Fruit fly (Drosophila melanogaster): ENCODE results near the gene wts.
A peak's percentile ranks its signal among the peaks of the same experiment; 100 is the strongest.

wts gene

DNA sequence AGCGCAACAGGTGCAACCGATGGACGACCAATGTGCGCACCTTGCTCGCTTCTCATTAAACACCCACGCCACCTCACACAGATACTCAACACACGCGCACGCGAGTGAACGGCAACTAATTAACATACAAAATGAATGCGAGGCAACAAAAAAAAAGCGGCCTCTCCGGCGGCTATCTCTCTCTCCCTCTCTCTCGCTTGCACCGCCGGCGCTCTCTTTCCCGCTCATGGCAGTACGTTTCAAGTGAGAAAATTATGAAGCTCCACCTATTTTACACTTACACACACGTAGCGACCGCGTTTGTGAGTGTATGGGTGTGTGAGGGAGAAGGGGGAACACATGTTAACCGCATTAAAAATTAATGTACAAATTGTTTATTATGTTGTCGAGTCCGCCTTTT lies 42.3 kb downstream of the wts start (continued):
- no peak for TF ChIP-seq tio (GFP tag; optimal IDR thresholded peaks at IDR 0.05)
- no peak for TF ChIP-seq gcm2 (GFP tag; optimal IDR thresholded peaks at IDR 0.05)
- no peak for TF ChIP-seq luna (GFP tag; optimal IDR thresholded peaks at IDR 0.05)
- no peak for TF ChIP-seq Ets97D (GFP tag; optimal IDR thresholded peaks at IDR 0.05)
- no peak for TF ChIP-seq Ets65A (GFP tag)
- no peak for TF ChIP-seq Oaz (GFP tag; IDR thresholded peaks at IDR 0.05)
- no peak for TF ChIP-seq esg (GFP tag; conservative IDR thresholded peaks at IDR 0.05)
- no peak for TF ChIP-seq pb (GFP tag; optimal IDR thresholded peaks at IDR 0.05)
- TF ChIP-seq CG5245 (GFP tag; optimal IDR thresholded peaks at IDR 0.05): no peak
- TF ChIP-seq Ravus (GFP tag; IDR thresholded peaks at IDR 0.05): no peak
- TF ChIP-seq nmo (GFP tag; optimal IDR thresholded peaks at IDR 0.05): peak; percentile 42
- no peak for TF ChIP-seq nom (GFP tag; optimal IDR thresholded peaks at IDR 0.05)
- peak; percentile 46 for TF ChIP-seq CTCF (GFP tag; optimal IDR thresholded peaks at IDR 0.05)
- TF ChIP-seq Jarid2 (GFP tag; optimal IDR thresholded peaks at IDR 0.05): peak; percentile 47
- no peak for TF ChIP-seq CG16815 (GFP tag; optimal IDR thresholded peaks at IDR 0.05)
- no peak for TF ChIP-seq bowl (GFP tag; IDR thresholded peaks at IDR 0.05)
- TF ChIP-seq unpg (GFP tag; optimal IDR thresholded peaks at IDR 0.05): no peak
- no peak for TF ChIP-seq ind (GFP tag; optimal IDR thresholded peaks at IDR 0.05)
- TF ChIP-seq CG8089 (GFP tag; optimal IDR thresholded peaks at IDR 0.05): no peak
- TF ChIP-seq h (optimal IDR thresholded peaks at IDR 0.05): no peak
- TF ChIP-seq CG4404 (GFP tag; IDR thresholded peaks at IDR 0.05): no peak
- TF ChIP-seq CG12299 (tag; optimal IDR thresholded peaks at IDR 0.05): no peak
- no peak for TF ChIP-seq Hmr (GFP tag; optimal IDR thresholded peaks at IDR 0.05)
- TF ChIP-seq CG10267 (tag; optimal IDR thresholded peaks at IDR 0.05): no peak
- TF ChIP-seq cwo (GFP tag; optimal IDR thresholded peaks at IDR 0.05): no peak
- TF ChIP-seq Xrp1 (GFP tag; IDR thresholded peaks at IDR 0.05): no peak
- TF ChIP-seq Dip2 (GFP tag; IDR thresholded peaks at IDR 0.05): no peak
- no peak for TF ChIP-seq crc (GFP tag; optimal IDR thresholded peaks at IDR 0.05)
- TF ChIP-seq Bgb (GFP tag; IDR thresholded peaks at IDR 0.05; ENCODE audit: partially characterized antibody): no peak; the same call in 1 of the 2 replicates
- TF ChIP-seq CoRest (tag; optimal IDR thresholded peaks at IDR 0.05): peak; percentile 56
- no peak for TF ChIP-seq p53 (GFP tag; optimal IDR thresholded peaks at IDR 0.05)
- no peak for TF ChIP-seq unc-4 (GFP tag; IDR thresholded peaks at IDR 0.05; ENCODE audit: partially characterized antibody)
- TF ChIP-seq CG9215 (GFP tag; IDR thresholded peaks at IDR 0.05): no peak
- no peak for TF ChIP-seq CG11247 (GFP tag; IDR thresholded peaks at IDR 0.05)
- no peak for TF ChIP-seq jigr1 (GFP tag; IDR thresholded peaks at IDR 0.05)
- peak in 1 of 2 experiments; percentile 44 for TF ChIP-seq tll (GFP tag; optimal IDR thresholded peaks at IDR 0.05)
- peak; percentile 16; the same call in 1 of the 2 replicates for TF ChIP-seq CG13287 (GFP tag; IDR thresholded peaks at IDR 0.05; ENCODE audit: partially characterized antibody)
- peak; percentile 85 for TF ChIP-seq CG32772 (GFP tag; IDR thresholded peaks at IDR 0.05)
- TF ChIP-seq CG10959 (GFP tag; IDR thresholded peaks at IDR 0.05): no peak
- no peak for TF ChIP-seq Dll (GFP tag; IDR thresholded peaks at IDR 0.05; ENCODE audit: partially characterized antibody)
- TF ChIP-seq Optix (GFP tag; IDR thresholded peaks at IDR 0.05): no peak
- no peak for TF ChIP-seq ab (GFP tag; optimal IDR thresholded peaks at IDR 0.05)
- TF ChIP-seq ci (GFP tag; IDR thresholded peaks at IDR 0.05): 0 out of 3 replicates have a peak, but pooled peaks have one; percentile 32
- TF ChIP-seq sima (GFP tag; optimal IDR thresholded peaks at IDR 0.05): no peak
- no peak for TF ChIP-seq Hr39 (optimal IDR thresholded peaks at IDR 0.05)
- peak; percentile 56 for TF ChIP-seq sens (GFP tag)
- TF ChIP-seq oc (tag; optimal IDR thresholded peaks at IDR 0.05): no peak
- peak; percentile 82 for TF ChIP-seq twi (tag; optimal IDR thresholded peaks at IDR 0.05)
- no peak for TF ChIP-seq CG13624 (GFP tag; optimal IDR thresholded peaks at IDR 0.05)
- no peak for TF ChIP-seq CG6854 (GFP tag; optimal IDR thresholded peaks at IDR 0.05)
- TF ChIP-seq CG8290 (GFP tag; optimal IDR thresholded peaks at IDR 0.05): no peak
- no peak for TF ChIP-seq CG8290 (tag; optimal IDR thresholded peaks at IDR 0.05)
- TF ChIP-seq CG10321 (GFP tag; IDR thresholded peaks at IDR 0.05): peak; percentile 86
- TF ChIP-seq CG1792 (GFP tag; optimal IDR thresholded peaks at IDR 0.05): no peak

Measured in whole organism, embryonic.